Fruit fly (Drosophila melanogaster) whole organism, embryonic: ENCODE results near the gene Lsp2.
A peak's percentile ranks its signal among the peaks of the same experiment; 100 is the strongest.

ENCODE experiments used
- CG10565 ChIP-seq: fragments of 200-800 bp; sonication (Bioruptor generic); optimal IDR thresholded peaks from 3 replicates; lab custom pipeline; 2016; ENCODE audit warnings: missing biosample characterization, mild to moderate bottlenecking, missing genetic modification characterization
- CG10979 ChIP-seq: fragments of 200-800 bp; sonication (Bioruptor generic); optimal IDR thresholded peaks from 2 replicates; lab custom pipeline; 2018; ENCODE audit warnings: missing biosample characterization, mild to moderate bottlenecking, missing genetic modification characterization, moderate library complexity
- CG11696 ChIP-seq: fragments of 200-800 bp; sonication (Bioruptor generic); IDR thresholded peaks from 2 replicates; pipeline ENCODE4 v1.3.6; 2022; ENCODE audit warnings: missing biosample characterization, missing genetic modification characterization
- CG12104 ChIP-seq: fragments of 200-800 bp; sonication (Bioruptor generic); optimal IDR thresholded peaks from 3 replicates; lab custom pipeline; 2016; ENCODE audit warnings: missing biosample characterization, missing genetic modification characterization
- CG12744 ChIP-seq: fragments of 200-800 bp; sonication (Bioruptor generic); optimal IDR thresholded peaks from 2 replicates; lab custom pipeline; 2016; ENCODE audit warnings: missing biosample characterization, missing genetic modification characterization
- CG14667 ChIP-seq: fragments of 200-800 bp; sonication (Bioruptor generic); IDR thresholded peaks from 2 replicates; pipeline ENCODE4 v1.3.6; 2022; ENCODE audit warnings: missing biosample characterization, missing genetic modification characterization
- CG15514 ChIP-seq: fragments of 200-800 bp; sonication (Bioruptor generic); optimal IDR thresholded peaks from 3 replicates; lab custom pipeline; 2017; ENCODE audit warnings: missing biosample characterization, missing genetic modification characterization, mild to moderate bottlenecking, moderate library complexity, missing genetic modification reagents
- CG1647 ChIP-seq: fragments of 200-800 bp; sonication (Bioruptor generic); optimal IDR thresholded peaks from 3 replicates; lab custom pipeline; 2016; ENCODE audit warnings: missing biosample characterization, missing genetic modification characterization
- CG1832 ChIP-seq: fragments of 200-800 bp; sonication (Bioruptor generic); optimal IDR thresholded peaks from 2 replicates; lab custom pipeline; 2017; ENCODE audit warnings: missing biosample characterization, mild to moderate bottlenecking, missing genetic modification characterization, inconsistent platforms
- CG30431 ChIP-seq: fragments of 200-800 bp; sonication (Bioruptor generic); optimal IDR thresholded peaks from 2 replicates; lab custom pipeline; 2017; ENCODE audit warnings: missing biosample characterization, missing genetic modification characterization
- CG32532 ChIP-seq: fragments of 200-800 bp; sonication (Bioruptor generic); IDR thresholded peaks from 2 replicates; pipeline ENCODE4 v1.3.6; 2022; ENCODE audit warnings: missing biosample characterization, missing genetic modification characterization
- CG32767 ChIP-seq: fragments of 200-800 bp; sonication (Bioruptor generic); IDR thresholded peaks from 2 replicates; pipeline ENCODE4 v1.3.6; 2022; ENCODE audit warnings: missing biosample characterization, missing genetic modification characterization
- CG4282 ChIP-seq: fragments of 200-800 bp; sonication (Bioruptor generic); optimal IDR thresholded peaks from 2 replicates; lab custom pipeline; 2016; ENCODE audit warnings: missing biosample characterization, missing genetic modification characterization
- CG7556 ChIP-seq: fragments of 200-800 bp; sonication (Bioruptor generic); optimal IDR thresholded peaks from 2 replicates; lab custom pipeline; 2017; ENCODE audit warnings: missing biosample characterization, mild to moderate bottlenecking, missing genetic modification characterization
- CG8388 ChIP-seq: fragments of 200-800 bp; sonication (Bioruptor generic); optimal IDR thresholded peaks from 2 replicates; lab custom pipeline; 2019; ENCODE audit warnings: missing biosample characterization, mild to moderate bottlenecking, missing genetic modification characterization, moderate library complexity
- CG9876 ChIP-seq: fragments of 200-800 bp; sonication (Bioruptor generic); optimal IDR thresholded peaks from 2 replicates; lab custom pipeline; 2016; ENCODE audit warnings: missing biosample characterization, missing genetic modification characterization
- D19A ChIP-seq: fragments of 200-800 bp; optimal IDR thresholded peaks from 3 replicates; lab custom pipeline; 2019; ENCODE audit warnings: missing biosample characterization, mild to moderate bottlenecking, missing genetic modification characterization, moderate library complexity
- D19B ChIP-seq: fragments of 200-800 bp; sonication (Bioruptor generic); optimal IDR thresholded peaks from 2 replicates; lab custom pipeline; 2017; ENCODE audit warnings: missing biosample characterization, mild to moderate bottlenecking, missing genetic modification characterization
- Doc3 ChIP-seq: fragments of 200-800 bp; sonication (Bioruptor generic); IDR thresholded peaks from 3 replicates; pipeline ENCODE4 v1.3.6; 2022; ENCODE audit warnings: missing biosample characterization, missing genetic modification characterization; ENCODE audit not compliant: partially characterized antibody
- Dref ChIP-seq: fragments of 200-800 bp; sonication (Bioruptor generic); IDR thresholded peaks from 2 replicates; pipeline ENCODE4 v1.3.6; 2022; ENCODE audit warnings: missing biosample characterization, missing genetic modification characterization
- Fer3 ChIP-seq: fragments of 200-800 bp; sonication (Bioruptor generic); optimal IDR thresholded peaks from 2 replicates; lab custom pipeline; 2018; ENCODE audit warnings: missing biosample characterization, mild to moderate bottlenecking, missing genetic modification characterization, moderate library complexity
- Gsc ChIP-seq: fragments of 200-800 bp; sonication (Bioruptor generic); IDR thresholded peaks from 2 replicates; pipeline ENCODE4 v1.3.6; 2022; ENCODE audit warnings: missing biosample characterization, missing genetic modification characterization
- Hmx ChIP-seq: fragments of 200-800 bp; sonication (Bioruptor generic); optimal IDR thresholded peaks from 2 replicates; lab custom pipeline; 2016; ENCODE audit warnings: missing biosample characterization, missing genetic modification characterization
- Hr3 ChIP-seq: fragments of 200-800 bp; sonication (Bioruptor generic); optimal IDR thresholded peaks from 3 replicates; lab custom pipeline; 2016; ENCODE audit warnings: missing biosample characterization, missing genetic modification characterization
- Hsf ChIP-seq: fragments of 200-800 bp; sonication (Bioruptor generic); optimal IDR thresholded peaks from 3 replicates; lab custom pipeline; 2016; ENCODE audit warnings: missing biosample characterization, missing genetic modification characterization
- PHDP ChIP-seq: fragments of 200-800 bp; sonication (Bioruptor generic); optimal IDR thresholded peaks from 3 replicates; lab custom pipeline; 2018; ENCODE audit warnings: missing biosample characterization, mild to moderate bottlenecking, missing genetic modification characterization, moderate library complexity
- Ravus ChIP-seq: fragments of 200-800 bp; sonication (Bioruptor generic); IDR thresholded peaks from 2 replicates; pipeline ENCODE4 v1.3.6; 2022; ENCODE audit warnings: missing biosample characterization, missing genetic modification characterization
- Sin3A ChIP-seq: fragments of >200 bp; optimal IDR thresholded peaks from 2 replicates; lab custom pipeline; 2018
- Sox100B ChIP-seq: fragments of 200-800 bp; sonication (Bioruptor generic); optimal IDR thresholded peaks from 3 replicates; lab custom pipeline; 2018; ENCODE audit warnings: missing biosample characterization, mild to moderate bottlenecking, missing genetic modification characterization
- Sry-β ChIP-seq: fragments of 200-800 bp; sonication (Bioruptor generic); optimal IDR thresholded peaks from 2 replicates; lab custom pipeline; 2018; ENCODE audit warnings: missing biosample characterization, mild to moderate bottlenecking, missing genetic modification characterization, moderate library complexity
- Tbp ChIP-seq: fragments of >200 bp; optimal IDR thresholded peaks from 2 replicates; lab custom pipeline; 2018; ENCODE audit warnings: missing biosample characterization, missing genetic modification characterization
- amos ChIP-seq: fragments of 200-800 bp; sonication (Bioruptor generic); IDR thresholded peaks from 2 replicates; pipeline ENCODE4 v1.3.6; 2022; ENCODE audit warnings: missing biosample characterization, missing genetic modification characterization; ENCODE audit not compliant: partially characterized antibody
- cato ChIP-seq: fragments of 200-800 bp; sonication (Bioruptor generic); optimal IDR thresholded peaks from 2 replicates; lab custom pipeline; 2016; ENCODE audit warnings: missing biosample characterization, missing genetic modification characterization, borderline replicate concordance
- caup ChIP-seq: fragments of 200-800 bp; sonication (Bioruptor generic); optimal IDR thresholded peaks from 3 replicates; lab custom pipeline; 2017; ENCODE audit warnings: missing biosample characterization, mild to moderate bottlenecking, missing genetic modification characterization, moderate library complexity; ENCODE audit not compliant: severe bottlenecking
- chinmo ChIP-seq: fragments of 200-800 bp; sonication (Bioruptor generic); IDR thresholded peaks from 4 replicates; pipeline ENCODE4 v1.3.6; 2022; ENCODE audit warnings: missing biosample characterization, missing genetic modification characterization; ENCODE audit not compliant: partially characterized antibody
- chm ChIP-seq: fragments of 200-800 bp; sonication (Bioruptor generic); IDR thresholded peaks from 2 replicates; pipeline ENCODE4 v1.3.6; 2022; ENCODE audit warnings: missing biosample characterization, missing genetic modification characterization
- dmrt11E ChIP-seq: fragments of 200-800 bp; sonication (Bioruptor generic); optimal IDR thresholded peaks from 3 replicates; lab custom pipeline; 2018; ENCODE audit warnings: missing biosample characterization, mild to moderate bottlenecking, missing genetic modification characterization, moderate library complexity
- fd102C ChIP-seq: fragments of 200-800 bp; sonication (Bioruptor generic); optimal IDR thresholded peaks from 2 replicates; lab custom pipeline; 2018; ENCODE audit warnings: missing biosample characterization, mild to moderate bottlenecking, missing genetic modification characterization, moderate library complexity
- fd3F ChIP-seq: fragments of 200-800 bp; sonication (Bioruptor generic); optimal IDR thresholded peaks from 2 replicates; lab custom pipeline; 2018; ENCODE audit warnings: missing biosample characterization, mild to moderate bottlenecking, missing genetic modification characterization, moderate library complexity
- gcm ChIP-seq: fragments of 200-800 bp; sonication (Bioruptor generic); optimal IDR thresholded peaks from 2 replicates; lab custom pipeline; 2019; ENCODE audit warnings: missing biosample characterization, mild to moderate bottlenecking, missing genetic modification characterization, moderate library complexity
- gem ChIP-seq: fragments of 200-800 bp; sonication (Bioruptor generic); optimal IDR thresholded peaks from 2 replicates; lab custom pipeline; 2019; ENCODE audit warnings: missing biosample characterization, mild to moderate bottlenecking, missing genetic modification characterization, moderate library complexity
- gt ChIP-seq: fragments of 200-800 bp; sonication (Bioruptor generic); IDR thresholded peaks from 2 replicates; pipeline ENCODE4 v1.3.6; 2022; ENCODE audit warnings: missing biosample characterization, missing genetic modification characterization
- jing ChIP-seq: fragments of 200-800 bp; sonication (Bioruptor generic); optimal IDR thresholded peaks from 2 replicates; lab custom pipeline; 2018; ENCODE audit warnings: missing biosample characterization, mild to moderate bottlenecking, missing genetic modification characterization
- lola ChIP-seq, 3 experiments: fragments of >200 bp in 2 of 3; fragments of 200-800 bp in 1 of 3; sonication (Bioruptor generic) in 1 of 3; optimal IDR thresholded peaks; 2 replicates each; lab custom pipeline; 2017 to 2019; ENCODE audit warnings: missing biosample characterization in 3 of 3, missing genetic modification characterization in 3 of 3, mild to moderate bottlenecking in 1 of 3, moderate library complexity in 1 of 3
- nerfin-1 ChIP-seq: fragments of 200-800 bp; sonication (Bioruptor generic); optimal IDR thresholded peaks from 3 replicates; lab custom pipeline; 2019; ENCODE audit warnings: missing biosample characterization, mild to moderate bottlenecking, missing genetic modification characterization, moderate library complexity
- pita ChIP-seq: fragments of 200-800 bp; sonication (Bioruptor generic); optimal IDR thresholded peaks from 2 replicates; lab custom pipeline; 2017; ENCODE audit warnings: missing biosample characterization, mild to moderate bottlenecking, missing genetic modification characterization
- sqz ChIP-seq: fragments of 200-800 bp; sonication (Bioruptor generic); optimal IDR thresholded peaks from 3 replicates; lab custom pipeline; 2018; ENCODE audit warnings: missing biosample characterization, mild to moderate bottlenecking, missing genetic modification characterization
- tio ChIP-seq: fragments of 200-800 bp; sonication (Bioruptor generic); optimal IDR thresholded peaks from 2 replicates; lab custom pipeline; 2017; ENCODE audit warnings: missing biosample characterization, missing genetic modification characterization, inconsistent platforms
- unc-4 ChIP-seq: fragments of 200-800 bp; sonication (Bioruptor generic); IDR thresholded peaks from 2 replicates; pipeline ENCODE4 v1.3.6; 2022; ENCODE audit warnings: missing biosample characterization, missing genetic modification characterization; ENCODE audit not compliant: partially characterized antibody
- zen ChIP-seq: fragments of 200-800 bp; sonication (Bioruptor generic); optimal IDR thresholded peaks from 3 replicates; lab custom pipeline; 2018; ENCODE audit warnings: missing biosample characterization, mild to moderate bottlenecking, missing genetic modification characterization, moderate library complexity
- zf30C ChIP-seq: fragments of 200-800 bp; sonication (Bioruptor generic); optimal IDR thresholded peaks from 3 replicates; lab custom pipeline; 2018; ENCODE audit warnings: missing biosample characterization, mild to moderate bottlenecking, missing genetic modification characterization

The Lsp2 gene

dm6 chr3L:12101924-12102383, 27.2 kb upstream of the Lsp2 start (continued):
- TF ChIP-seq CG8388 (GFP tag; lab: Kevin White, UChicago) (peak; percentile 21), jing (GFP tag; lab: Kevin White, UChicago) (no peak), chinmo (GFP tag; lab: Robert Waterston, UW) (no peak), gcm (no peak), nerfin-1 (tag; lab: Kevin White, UChicago) (no peak), CG7556 (peak; percentile 32), CG11696 (GFP tag; lab: Robert Waterston, UW) (no peak), Gsc (GFP tag; lab: Robert Waterston, UW) (no peak), CG9876 (GFP tag; lab: Kevin White, UChicago) (no peak), gt (GFP tag; lab: Robert Waterston, UW) (no peak), CG30431 (no peak), CG4282 (GFP tag; lab: Kevin White, UChicago) (no peak), chm (GFP tag; lab: Robert Waterston, UW) (no peak), Fer3 (tag; lab: Kevin White, UChicago) (no peak), Sry-β (GFP tag; lab: Kevin White, UChicago) (no peak), CG1832 (GFP tag; lab: Kevin White, UChicago) (no peak), Tbp (GFP tag; lab: Kevin White, UChicago) (no peak), Sin3A (lab: Kevin White, UChicago) (no peak), zen (tag; lab: Kevin White, UChicago) (peak; percentile 56), Doc3 (no peak), CG10565 (no peak), PHDP (tag; lab: Kevin White, UChicago) (peak; percentile 23), tio (GFP tag; lab: Kevin White, UChicago) (peak; percentile 4), CG12104 (GFP tag; lab: Kevin White, UChicago) (no peak), Hmx (no peak), pita (GFP tag; lab: Kevin White, UChicago) (no peak), lola (GFP tag; optimal IDR thresholded peaks at IDR 0.05; lab: Kevin White, UChicago) (peak in 1 of 3 experiments; percentile 70), dmrt11E (peak; percentile 77), fd102C (GFP tag; lab: Kevin White, UChicago) (no peak), CG15514 (no peak), CG14667 (GFP tag; lab: Robert Waterston, UW) (no peak), CG10979 (tag; lab: Kevin White, UChicago) (peak; percentile 59), CG12744 (no peak), Ravus (no peak), D19B (no peak), gem (tag; lab: Kevin White, UChicago) (peak; percentile 68), Hsf (GFP tag; lab: Kevin White, UChicago) (no peak), cato (no peak), caup (GFP tag; lab: Kevin White, UChicago) (no peak), D19A (peak; percentile 28), Dref (no peak), Hr3 (GFP tag; lab: Kevin White, UChicago) (no peak), amos (GFP tag; lab: Robert Waterston, UW) (no peak), fd3F (GFP tag; lab: Kevin White, UChicago) (no peak), Sox100B (GFP tag; lab: Kevin White, UChicago) (peak; percentile 50), CG1647 (GFP tag; lab: Kevin White, UChicago) (no peak), zf30C (GFP tag; lab: Kevin White, UChicago) (peak; percentile 54), sqz (peak; percentile 37), CG32767 (GFP tag; lab: Robert Waterston, UW) (no peak), CG32532 (no peak), unc-4 (GFP tag; lab: Robert Waterston, UW) (no peak)
